Worm (Caenorhabditis elegans) whole organism, L2 larva: ENCODE results near the gene twk-24.

ENCODE experiments used
- C34F6.9 ChIP-seq: fragments of 150-350 bp; optimal IDR thresholded peaks from 2 replicates; lab custom pipeline; 2014; ENCODE audit warnings: missing biosample characterization, missing genetic modification characterization
- F13H6.1 ChIP-seq: sonication (generic microtip); optimal IDR thresholded peaks from 2 replicates; lab custom pipeline; 2016; ENCODE audit warnings: missing genetic modification characterization, missing compliant biosample characterization
- R02D3.7 ChIP-seq: fragments of 150-350 bp; optimal IDR thresholded peaks from 2 replicates; lab custom pipeline; 2014; ENCODE audit warnings: missing biosample characterization, missing genetic modification characterization
- Y55F3AM.14 ChIP-seq: fragments of 200-800 bp; sonication (Bioruptor generic); optimal IDR thresholded peaks from 2 replicates; lab custom pipeline; 2018; ENCODE audit warnings: mild to moderate bottlenecking, missing genetic modification characterization, missing compliant biosample characterization
- ZK546.5 ChIP-seq: sonication (generic microtip); optimal IDR thresholded peaks from 2 replicates; lab custom pipeline; 2017; ENCODE audit warnings: missing biosample characterization, missing genetic modification characterization
- alr-1 ChIP-seq: fragments of 150-350 bp; optimal IDR thresholded peaks from 2 replicates; lab custom pipeline; 2014; ENCODE audit warnings: missing biosample characterization, missing genetic modification characterization
- aly-2 ChIP-seq: fragments of 150-350 bp; optimal IDR thresholded peaks from 2 replicates; lab custom pipeline; 2014; ENCODE audit warnings: missing biosample characterization, missing genetic modification characterization
- ama-1 ChIP-seq: fragments of 150-350 bp; optimal IDR thresholded peaks from 2 replicates; lab custom pipeline; 2018; ENCODE audit warnings: inconsistent platforms
- blmp-1 ChIP-seq: sonication (generic microtip); optimal IDR thresholded peaks from 2 replicates; lab custom pipeline; 2017; ENCODE audit warnings: missing genetic modification characterization, mild to moderate bottlenecking, missing compliant biosample characterization, antibody characterized with exemption, moderate library complexity; ENCODE audit not compliant: insufficient read depth
- ceh-16 ChIP-seq: fragments of 150-350 bp; optimal IDR thresholded peaks from 2 replicates; lab custom pipeline; 2014; ENCODE audit warnings: missing biosample characterization, missing genetic modification characterization
- ceh-82 ChIP-seq: fragments of 150-350 bp; optimal IDR thresholded peaks from 2 replicates; lab custom pipeline; 2014; ENCODE audit warnings: missing biosample characterization, missing genetic modification characterization
- dmd-4 ChIP-seq: sonication (generic microtip); optimal IDR thresholded peaks from 2 replicates; lab custom pipeline; 2017; ENCODE audit warnings: missing biosample characterization, missing genetic modification characterization
- egl-27 ChIP-seq: sonication (generic microtip); optimal IDR thresholded peaks from 3 replicates; lab custom pipeline; 2017; ENCODE audit warnings: missing biosample characterization, missing genetic modification reagents, missing genetic modification characterization
- elt-3 ChIP-seq: sonication (generic microtip); optimal IDR thresholded peaks from 2 replicates; lab custom pipeline; 2017; ENCODE audit warnings: missing biosample characterization, missing genetic modification characterization
- fos-1 ChIP-seq: fragments of 150-350 bp; optimal IDR thresholded peaks from 2 replicates; lab custom pipeline; 2014; ENCODE audit warnings: missing biosample characterization, missing genetic modification characterization
- lin-11 ChIP-seq: fragments of 150-350 bp; sonication (generic microtip); optimal IDR thresholded peaks from 2 replicates; lab custom pipeline; 2014; ENCODE audit warnings: missing biosample characterization, missing genetic modification characterization, inconsistent platforms, mixed read lengths
- lin-13 ChIP-seq: fragments of 150-350 bp; optimal IDR thresholded peaks from 2 replicates; lab custom pipeline; 2014; ENCODE audit warnings: missing biosample characterization, missing genetic modification reagents, missing genetic modification characterization
- lin-39 ChIP-seq: fragments of 150-350 bp; optimal IDR thresholded peaks from 2 replicates; lab custom pipeline; 2014; ENCODE audit warnings: missing biosample characterization, missing genetic modification reagents, missing genetic modification characterization
- lsy-2 ChIP-seq, 2 experiments: fragments of 150-350 bp in 1 of 2; sonication (generic microtip) in 1 of 2; optimal IDR thresholded peaks; 2 replicates each; lab custom pipeline; 2014 to 2017; ENCODE audit warnings: missing biosample characterization in 2 of 2, missing genetic modification characterization in 2 of 2
- mab-5 ChIP-seq: fragments of 150-350 bp; optimal IDR thresholded peaks from 2 replicates; lab custom pipeline; 2014; ENCODE audit warnings: missing biosample characterization, missing genetic modification characterization
- mbf-1 ChIP-seq: sonication (generic microtip); optimal IDR thresholded peaks from 2 replicates; lab custom pipeline; 2017; ENCODE audit warnings: missing biosample characterization, missing genetic modification characterization
- nhr-10 ChIP-seq: sonication (generic microtip); optimal IDR thresholded peaks from 2 replicates; lab custom pipeline; 2017; ENCODE audit warnings: missing biosample characterization, missing genetic modification characterization
- nhr-11 ChIP-seq: fragments of 150-350 bp; optimal IDR thresholded peaks from 2 replicates; lab custom pipeline; 2014; ENCODE audit warnings: missing biosample characterization, missing genetic modification characterization
- nhr-12 ChIP-seq: fragments of 150-350 bp; optimal IDR thresholded peaks from 2 replicates; lab custom pipeline; 2014; ENCODE audit warnings: missing biosample characterization, missing genetic modification characterization
- nhr-129 ChIP-seq: fragments of 150-350 bp; optimal IDR thresholded peaks from 2 replicates; lab custom pipeline; 2014; ENCODE audit warnings: missing biosample characterization, missing genetic modification characterization
- nhr-23 ChIP-seq: fragments of 150-350 bp; optimal IDR thresholded peaks from 2 replicates; lab custom pipeline; 2014; ENCODE audit warnings: missing biosample characterization, missing genetic modification reagents, missing genetic modification characterization
- nhr-237 ChIP-seq: fragments of 150-350 bp; optimal IDR thresholded peaks from 2 replicates; lab custom pipeline; 2014; ENCODE audit warnings: missing biosample characterization, missing genetic modification characterization
- nhr-25 ChIP-seq: fragments of 150-350 bp; sonication (generic microtip); optimal IDR thresholded peaks from 3 replicates; lab custom pipeline; 2014; ENCODE audit warnings: missing biosample characterization, missing genetic modification characterization
- nhr-6 ChIP-seq: fragments of 150-350 bp; optimal IDR thresholded peaks from 2 replicates; lab custom pipeline; 2014; ENCODE audit warnings: missing biosample characterization, missing genetic modification characterization
- peb-1 ChIP-seq: fragments of 150-350 bp; optimal IDR thresholded peaks from 2 replicates; lab custom pipeline; 2014; ENCODE audit warnings: missing biosample characterization, missing genetic modification characterization
- sem-4 ChIP-seq: fragments of 150-350 bp; optimal IDR thresholded peaks from 2 replicates; lab custom pipeline; 2014; ENCODE audit warnings: missing biosample characterization, missing genetic modification reagents, missing genetic modification characterization
- skn-1 ChIP-seq: sonication (generic microtip); optimal IDR thresholded peaks from 2 replicates; lab custom pipeline; 2017; ENCODE audit warnings: missing biosample characterization, missing genetic modification characterization
- sma-3 ChIP-seq: sonication (generic microtip); optimal IDR thresholded peaks from 2 replicates; lab custom pipeline; 2016; ENCODE audit warnings: missing genetic modification reagents, missing genetic modification characterization, missing compliant biosample characterization
- sma-9 ChIP-seq, 2 experiments: fragments of 150-350 bp in 1 of 2; sonication (generic microtip) in 1 of 2; optimal IDR thresholded peaks; 2 replicates each; lab custom pipeline; 2014 to 2016; ENCODE audit warnings: missing genetic modification characterization in 2 of 2, mild to moderate bottlenecking in 1 of 2, missing biosample characterization in 1 of 2, missing compliant biosample characterization in 1 of 2, missing genetic modification reagents in 1 of 2, moderate library complexity in 1 of 2
- snpc-4 ChIP-seq: fragments of 150-350 bp; optimal IDR thresholded peaks from 2 replicates; lab custom pipeline; 2014; ENCODE audit warnings: missing biosample characterization, missing genetic modification characterization
- unc-39 ChIP-seq: fragments of 150-350 bp; optimal IDR thresholded peaks from 2 replicates; lab custom pipeline; 2014; ENCODE audit warnings: missing biosample characterization, missing genetic modification characterization
- unc-55 ChIP-seq: fragments of 150-350 bp; sonication (generic microtip); optimal IDR thresholded peaks from 3 replicates; lab custom pipeline; 2014; ENCODE audit warnings: missing biosample characterization, missing genetic modification reagents, missing genetic modification characterization
- unc-62 ChIP-seq: fragments of 150-350 bp; optimal IDR thresholded peaks from 2 replicates; lab custom pipeline; 2014; ENCODE audit warnings: missing biosample characterization, missing genetic modification reagents, missing genetic modification characterization
- zag-1 ChIP-seq: fragments of 150-350 bp; optimal IDR thresholded peaks from 2 replicates; lab custom pipeline; 2014; ENCODE audit warnings: missing biosample characterization, missing genetic modification characterization
- ztf-11 ChIP-seq: sonication (generic microtip); optimal IDR thresholded peaks from 2 replicates; lab custom pipeline; 2017; ENCODE audit warnings: missing biosample characterization, missing genetic modification characterization
- ztf-4 ChIP-seq: fragments of 150-350 bp; optimal IDR thresholded peaks from 2 replicates; lab custom pipeline; 2014; ENCODE audit warnings: missing biosample characterization, missing genetic modification characterization

Gene twk-24

DNA sequence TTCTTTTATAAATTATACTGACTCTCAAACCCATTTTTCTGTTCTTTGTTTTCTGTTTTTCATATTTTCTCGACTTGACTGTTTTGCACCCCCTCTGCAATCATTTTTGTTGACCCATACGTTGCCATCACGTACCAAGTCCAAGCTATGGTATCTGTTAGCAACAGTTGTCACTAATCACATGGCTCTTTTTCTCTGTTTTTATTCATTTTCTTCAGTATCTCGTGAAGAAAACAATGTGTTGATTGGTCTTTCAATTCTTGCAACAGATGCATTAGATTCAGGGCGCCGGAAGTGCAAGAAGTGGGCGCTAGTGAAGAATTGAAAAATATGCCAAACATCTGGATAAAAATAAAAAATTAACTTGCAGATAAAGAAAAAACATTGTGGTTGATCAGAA, 33.6 kb downstream of the twk-24 start:
- TF ChIP-seq Y55F3AM.14 (no peak), lin-11 (tag; lab: Kevin White, UChicago) (no peak), ama-1 (lab: Kevin White, UChicago) (no peak), ztf-11 (no peak), sem-4 (tag; lab: Kevin White, UChicago) (no peak), mbf-1 (tag; lab: Kevin White, UChicago) (no peak), nhr-6 (tag; lab: Kevin White, UChicago) (no peak), nhr-129 (peak; percentile 35), blmp-1 (no peak), sma-9 (GFP tag; optimal IDR thresholded peaks at IDR 0.05; lab: Kevin White, UChicago) (peak; percentile 57), sma-9 (tag; optimal IDR thresholded peaks at IDR 0.05; lab: Kevin White, UChicago) (no peak), mab-5 (tag; lab: Kevin White, UChicago) (no peak), F13H6.1 (tag; lab: Kevin White, UChicago) (peak; percentile 28), ztf-4 (tag; lab: Kevin White, UChicago) (no peak), dmd-4 (tag; lab: Kevin White, UChicago) (no peak), zag-1 (tag; lab: Kevin White, UChicago) (no peak), nhr-12 (tag; lab: Kevin White, UChicago) (no peak), nhr-237 (tag; lab: Kevin White, UChicago) (no peak), alr-1 (tag; lab: Kevin White, UChicago) (no peak), R02D3.7 (tag; lab: Kevin White, UChicago) (no peak), ceh-16 (no peak), snpc-4 (tag; lab: Kevin White, UChicago) (no peak), nhr-25 (no peak), unc-55 (GFP tag; lab: Kevin White, UChicago) (no peak), peb-1 (no peak), C34F6.9 (peak; percentile 32), lsy-2 (tag; optimal IDR thresholded peaks at IDR 0.05; lab: Kevin White, UChicago) (peak in 1 of 2 experiments; percentile 25), unc-62 (no peak), elt-3 (tag; lab: Kevin White, UChicago) (no peak), lin-39 (tag; lab: Kevin White, UChicago) (no peak), skn-1 (tag; lab: Kevin White, UChicago) (no peak), nhr-11 (no peak), lin-13 (GFP tag; lab: Kevin White, UChicago) (no peak), ceh-82 (no peak), ZK546.5 (tag; lab: Kevin White, UChicago) (no peak)

DNA sequence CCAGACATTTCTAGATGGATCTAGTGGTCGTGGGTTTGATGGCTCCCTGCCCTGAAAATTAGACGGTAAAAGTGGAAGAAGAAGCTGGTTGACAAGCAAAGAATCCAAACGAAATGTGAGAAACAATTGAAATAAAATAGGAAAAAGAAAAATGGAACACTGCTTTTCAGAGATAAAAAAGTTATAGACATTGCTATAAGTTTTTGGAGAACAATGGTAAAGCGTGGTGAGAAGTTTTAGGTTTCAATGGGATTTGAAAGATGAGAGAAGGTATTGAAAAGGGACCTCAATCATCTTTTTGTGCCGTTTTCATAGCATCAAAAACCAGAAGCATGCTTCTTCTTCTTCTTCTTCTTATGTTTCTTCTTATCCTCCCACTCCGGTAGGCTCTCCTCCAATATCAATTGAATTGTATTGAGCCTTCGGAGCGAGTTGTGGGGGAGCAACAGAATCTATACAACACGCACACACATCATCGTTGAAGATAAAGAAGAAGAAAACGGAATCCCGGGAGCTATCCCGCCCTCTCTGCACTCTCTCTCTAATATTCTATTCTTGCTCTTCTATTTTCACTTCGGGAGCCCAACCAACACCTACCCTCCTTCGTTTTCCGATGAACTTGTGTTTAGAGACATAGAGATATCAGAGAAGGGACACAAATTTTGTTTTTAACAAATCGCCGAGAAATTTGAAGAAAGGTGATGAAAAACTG, 34.7 kb downstream of the twk-24 start, which contains the start of gene myo-3:
myo-3 (minus strand) TSS at position 51 of the 712 bp plus-strand sequence.
- peak; percentile 73 for TF ChIP-seq F13H6.1 (tag; lab: Kevin White, UChicago)
- TF ChIP-seq nhr-23: no peak
- TF ChIP-seq unc-55 (GFP tag; lab: Kevin White, UChicago): no peak
- no peak for TF ChIP-seq ceh-16
- TF ChIP-seq lin-39 (tag; lab: Kevin White, UChicago): no peak
- TF ChIP-seq ztf-4 (tag; lab: Kevin White, UChicago): no peak
- TF ChIP-seq ama-1 (lab: Kevin White, UChicago): no peak
- peak; percentile 28 for TF ChIP-seq nhr-129
- TF ChIP-seq sma-3 (GFP tag; lab: Kevin White, UChicago): no peak
- TF ChIP-seq egl-27 (tag; lab: Kevin White, UChicago): no peak
- no peak for TF ChIP-seq fos-1 (tag; lab: Kevin White, UChicago)
- TF ChIP-seq nhr-12 (tag; lab: Kevin White, UChicago): no peak
- TF ChIP-seq snpc-4 (tag; lab: Kevin White, UChicago): no peak
- no peak for TF ChIP-seq C34F6.9
- no peak for TF ChIP-seq ztf-11
- TF ChIP-seq aly-2 (tag; lab: Kevin White, UChicago): no peak
- TF ChIP-seq unc-39 (tag; lab: Kevin White, UChicago): no peak
- no peak for TF ChIP-seq nhr-237 (tag; lab: Kevin White, UChicago)
- no peak for TF ChIP-seq mbf-1 (tag; lab: Kevin White, UChicago)
- no peak for TF ChIP-seq Y55F3AM.14
- TF ChIP-seq zag-1 (tag; lab: Kevin White, UChicago): no peak
- no peak for TF ChIP-seq nhr-10
- no peak for TF ChIP-seq ZK546.5 (tag; lab: Kevin White, UChicago)
- peak; percentile 1 for TF ChIP-seq sma-9 (GFP tag; optimal IDR thresholded peaks at IDR 0.05; lab: Kevin White, UChicago)
- TF ChIP-seq sma-9 (tag; optimal IDR thresholded peaks at IDR 0.05; lab: Kevin White, UChicago): no peak
